Fruit fly (Drosophila melanogaster): ENCODE data around the gene CG44355.

DNA sequence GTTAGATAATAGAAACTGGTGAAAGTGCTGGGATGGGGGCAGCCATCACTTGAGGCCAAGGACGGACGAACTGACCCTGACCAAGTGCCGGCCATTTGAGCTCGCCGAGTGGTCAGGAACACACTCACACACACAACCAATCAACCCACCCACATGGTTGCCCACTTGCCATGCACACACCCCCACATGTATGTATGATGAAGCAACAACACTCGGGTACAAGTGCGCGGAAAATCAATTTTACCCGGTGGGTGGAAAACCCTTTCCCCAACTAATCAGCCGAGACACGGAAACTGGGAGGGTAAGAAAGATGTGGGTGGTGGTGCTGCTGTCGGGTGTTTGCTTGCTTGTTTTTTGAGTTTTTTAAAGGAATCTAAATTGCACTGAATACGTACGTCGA, 34.1 kb upstream of the CG44355 start:
- no peak for TF ChIP-seq psq (optimal IDR thresholded peaks at IDR 0.05)
- no peak for TF ChIP-seq Sin3A (optimal IDR thresholded peaks at IDR 0.05)
- TF ChIP-seq insv (optimal IDR thresholded peaks at IDR 0.05), result no peak
- TF ChIP-seq Myc (optimal IDR thresholded peaks at IDR 0.05), result no peak

Data from Kc167 (cell line).